In the genomic region with DNA sequence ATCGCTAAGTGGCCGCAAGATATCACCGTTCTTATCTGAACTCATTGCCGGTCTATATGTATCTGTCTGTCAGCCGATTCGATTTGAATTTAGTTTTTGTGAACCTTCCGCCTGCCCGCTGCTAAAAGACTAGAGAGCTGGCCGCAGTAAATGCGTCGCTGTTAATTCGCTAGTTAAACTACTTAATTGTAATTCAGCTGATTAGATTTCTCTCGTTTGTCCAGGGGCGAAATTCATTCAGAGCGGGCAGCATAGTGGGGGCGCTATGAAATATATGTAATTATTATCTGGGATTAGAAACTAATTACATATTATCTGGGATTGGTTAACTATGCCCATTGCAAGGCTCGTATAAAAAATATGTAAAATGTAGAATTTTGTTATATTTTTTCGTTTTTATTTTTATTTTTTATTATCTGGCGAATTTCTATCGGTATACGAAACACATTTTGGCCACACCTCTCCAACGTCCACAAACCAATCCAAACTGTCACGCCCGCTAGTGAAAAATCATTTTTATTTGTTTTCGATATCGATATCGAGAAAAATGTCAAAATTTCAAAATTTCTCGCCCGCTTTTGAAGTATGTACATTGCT, we compare ENCODE assay signal across 1 fruit fly cellular context.
TF ChIP-seq lines count a peak whose summit lies in the region.

Gene CG14615 (minus strand): TSS at position 301 of the 597 bp plus-strand sequence.
Gene tilB (plus strand): TSS at position 547 of the 597 bp plus-strand sequence.

TF ChIP-seq in whole organism, embryonic, 481 proteins besides CTCF, POLR2A, EP300 and RAD21 (continued from another document and continues in another):
- TF ChIP-seq Dfd (GFP tag; optimal IDR thresholded peaks at IDR 0.05; lab: Kevin White, UChicago) = no peak
- TF ChIP-seq cad (GFP tag; optimal IDR thresholded peaks at IDR 0.05; lab: Kevin White, UChicago) = no peak
- peak; percentile 11 for TF ChIP-seq CG9727 (GFP tag; optimal IDR thresholded peaks at IDR 0.05; lab: Kevin White, UChicago)
- no peak for TF ChIP-seq trem (tag; optimal IDR thresholded peaks at IDR 0.05; lab: Kevin White, UChicago)
- peak; percentile 33 for TF ChIP-seq zfh2 (GFP tag; optimal IDR thresholded peaks at IDR 0.05; lab: Kevin White, UChicago)
- peak; percentile 52 for TF ChIP-seq CG10543 (GFP tag; optimal IDR thresholded peaks at IDR 0.05; lab: Kevin White, UChicago)
- peak; percentile 11 for TF ChIP-seq CG2712 (tag; optimal IDR thresholded peaks at IDR 0.05; lab: Kevin White, UChicago)
- no peak for TF ChIP-seq stc (GFP tag; IDR thresholded peaks at IDR 0.05; lab: Robert Waterston, UW)
- no peak for TF ChIP-seq odd (GFP tag; optimal IDR thresholded peaks at IDR 0.05; lab: Kevin White, UChicago)
- no peak for TF ChIP-seq hb (GFP tag; IDR thresholded peaks at IDR 0.05; lab: Robert Waterston, UW; ENCODE audit: partially characterized antibody)
- TF ChIP-seq gcm (GFP tag; optimal IDR thresholded peaks at IDR 0.05; lab: Kevin White, UChicago) = no peak
- TF ChIP-seq Fer2 (tag; optimal IDR thresholded peaks at IDR 0.05; lab: Kevin White, UChicago) = peak; percentile 16
- TF ChIP-seq CG12744 (GFP tag; optimal IDR thresholded peaks at IDR 0.05; lab: Kevin White, UChicago) = no peak
- no peak for TF ChIP-seq croc (GFP tag; conservative IDR thresholded peaks at IDR 0.05; lab: Robert Waterston, UW)
- no peak for TF ChIP-seq cwo (GFP tag; optimal IDR thresholded peaks at IDR 0.05; lab: Kevin White, UChicago)
- no peak for TF ChIP-seq Max (GFP tag; optimal IDR thresholded peaks at IDR 0.05; lab: Kevin White, UChicago)
- TF ChIP-seq CG12769 (tag; optimal IDR thresholded peaks at IDR 0.05; lab: Kevin White, UChicago) = no peak
- TF ChIP-seq Ptx1 (GFP tag; IDR thresholded peaks at IDR 0.05; lab: Robert Waterston, UW) = peak; percentile 56
- TF ChIP-seq Rx (GFP tag; IDR thresholded peaks at IDR 0.05; lab: Robert Waterston, UW) = no peak
- 0 out of 2 replicates have a peak, but pooled peaks have one; percentile 19 for TF ChIP-seq E2f1 (GFP tag; IDR thresholded peaks at IDR 0.05; lab: Robert Waterston, UW)
- TF ChIP-seq CG2129 (GFP tag; IDR thresholded peaks at IDR 0.05; lab: Robert Waterston, UW; ENCODE audit: partially characterized antibody) = no peak
- TF ChIP-seq Eip74EF (GFP tag; optimal IDR thresholded peaks at IDR 0.05; lab: Kevin White, UChicago) = no peak
- TF ChIP-seq Side (GFP tag; optimal IDR thresholded peaks at IDR 0.05; lab: Kevin White, UChicago) = no peak
- peak; percentile 8 for TF ChIP-seq Fer1 (GFP tag; optimal IDR thresholded peaks at IDR 0.05; lab: Kevin White, UChicago)
- no peak for TF ChIP-seq YL-1 (GFP tag; optimal IDR thresholded peaks at IDR 0.05; lab: Kevin White, UChicago)
- peak; percentile 61 for TF ChIP-seq Meics (GFP tag; optimal IDR thresholded peaks at IDR 0.05; lab: Kevin White, UChicago)
- no peak for TF ChIP-seq Sox100B (GFP tag; optimal IDR thresholded peaks at IDR 0.05; lab: Kevin White, UChicago)
- no peak for TF ChIP-seq CG18599 (GFP tag; optimal IDR thresholded peaks at IDR 0.05; lab: Kevin White, UChicago)
- TF ChIP-seq Oaz (GFP tag; IDR thresholded peaks at IDR 0.05; lab: Robert Waterston, UW) = 0 out of 2 replicates have a peak, but pooled peaks have one; percentile 40
- no peak for TF ChIP-seq ham (GFP tag; IDR thresholded peaks at IDR 0.05; lab: Robert Waterston, UW)
- peak; percentile 80 for TF ChIP-seq row (GFP tag; IDR thresholded peaks at IDR 0.05; lab: Robert Waterston, UW)
- peak; percentile 58 for TF ChIP-seq CG32532 (GFP tag; IDR thresholded peaks at IDR 0.05; lab: Robert Waterston, UW)
- TF ChIP-seq CG4360 (GFP tag; IDR thresholded peaks at IDR 0.05; lab: Robert Waterston, UW) = no peak
- TF ChIP-seq tgo (GFP tag; IDR thresholded peaks at IDR 0.05; lab: Robert Waterston, UW) = no peak
- TF ChIP-seq CG9932 (GFP tag; IDR thresholded peaks at IDR 0.05; lab: Robert Waterston, UW) = peak; percentile 63
- TF ChIP-seq br (optimal IDR thresholded peaks at IDR 0.05; lab: Kevin White, UChicago) = no peak
- TF ChIP-seq CG9797 (GFP tag; optimal IDR thresholded peaks at IDR 0.05; lab: Kevin White, UChicago) = no peak
- peak; percentile 17 for TF ChIP-seq PHDP (tag; optimal IDR thresholded peaks at IDR 0.05; lab: Kevin White, UChicago)
- no peak for TF ChIP-seq CG4617 (GFP tag; optimal IDR thresholded peaks at IDR 0.05; lab: Kevin White, UChicago; ENCODE audit: borderline replicate concordance)
- peak; percentile 62 for TF ChIP-seq Rfx (GFP tag; IDR thresholded peaks at IDR 0.05; lab: Robert Waterston, UW)
- peak; percentile 3 for TF ChIP-seq az2 (GFP tag; optimal IDR thresholded peaks at IDR 0.05; lab: Kevin White, UChicago)
- TF ChIP-seq CG10366 (GFP tag; IDR thresholded peaks at IDR 0.05; lab: Robert Waterston, UW) = no peak
- TF ChIP-seq mirr (GFP tag; optimal IDR thresholded peaks at IDR 0.05; lab: Kevin White, UChicago) = peak; percentile 89
- 0 out of 3 replicates have a peak, but pooled peaks have one; percentile 22 for TF ChIP-seq Aef1 (GFP tag; IDR thresholded peaks at IDR 0.05; lab: Robert Waterston, UW)
- TF ChIP-seq corto (GFP tag; optimal IDR thresholded peaks at IDR 0.05; lab: Kevin White, UChicago) = no peak
- TF ChIP-seq HHEX (GFP tag; optimal IDR thresholded peaks at IDR 0.05; lab: Kevin White, UChicago) = peak; percentile 3
- peak; percentile 3 for TF ChIP-seq Xbp1 (GFP tag; optimal IDR thresholded peaks at IDR 0.05; lab: Kevin White, UChicago)
- no peak for TF ChIP-seq CG12071 (GFP tag; optimal IDR thresholded peaks at IDR 0.05; lab: Kevin White, UChicago)
- TF ChIP-seq CG9215 (GFP tag; IDR thresholded peaks at IDR 0.05; lab: Robert Waterston, UW) = no peak
- no peak for TF ChIP-seq CG12391 (tag; optimal IDR thresholded peaks at IDR 0.05; lab: Kevin White, UChicago)
- TF ChIP-seq CG2116 (GFP tag; optimal IDR thresholded peaks at IDR 0.05; lab: Kevin White, UChicago) = no peak
- TF ChIP-seq CG6175 (GFP tag; IDR thresholded peaks at IDR 0.05; lab: Robert Waterston, UW) = no peak
- no peak for TF ChIP-seq fu2 (GFP tag; optimal IDR thresholded peaks at IDR 0.05; lab: Kevin White, UChicago)
- TF ChIP-seq CG10147 (GFP tag; optimal IDR thresholded peaks at IDR 0.05; lab: Kevin White, UChicago) = no peak
- TF ChIP-seq chm (GFP tag; IDR thresholded peaks at IDR 0.05; lab: Robert Waterston, UW) = no peak
- TF ChIP-seq hth (optimal IDR thresholded peaks at IDR 0.05; lab: Kevin White, UChicago) = no peak
- no peak for TF ChIP-seq Six4 (GFP tag; optimal IDR thresholded peaks at IDR 0.05; lab: Kevin White, UChicago)
- TF ChIP-seq CG34376 (GFP tag; optimal IDR thresholded peaks at IDR 0.05; lab: Kevin White, UChicago) = peak; percentile 62
- TF ChIP-seq Nf-YB (GFP tag; optimal IDR thresholded peaks at IDR 0.05; lab: Kevin White, UChicago) = no peak
- no peak for TF ChIP-seq bbx (GFP tag; IDR thresholded peaks at IDR 0.05; lab: Robert Waterston, UW; ENCODE audit: partially characterized antibody)
- TF ChIP-seq kah (GFP tag; optimal IDR thresholded peaks at IDR 0.05; lab: Kevin White, UChicago) = no peak
- TF ChIP-seq ranshi (GFP tag; IDR thresholded peaks at IDR 0.05; lab: Robert Waterston, UW) = peak; percentile 9; the same call in 1 of the 2 replicates
- no peak for TF ChIP-seq tx (GFP tag; optimal IDR thresholded peaks at IDR 0.05; lab: Kevin White, UChicago)
- TF ChIP-seq nmo (GFP tag; optimal IDR thresholded peaks at IDR 0.05; lab: Kevin White, UChicago) = peak; percentile 22
- no peak for TF ChIP-seq Sry-δ (GFP tag; optimal IDR thresholded peaks at IDR 0.05; lab: Kevin White, UChicago)
- no peak for TF ChIP-seq Mrtf (GFP tag; IDR thresholded peaks at IDR 0.05; lab: Robert Waterston, UW)
- peak; percentile 42; the same call in 2 of the 4 replicates for TF ChIP-seq Gug (GFP tag; IDR thresholded peaks at IDR 0.05; lab: Robert Waterston, UW)
- TF ChIP-seq NC2α (GFP tag; optimal IDR thresholded peaks at IDR 0.05; lab: Kevin White, UChicago) = no peak
- TF ChIP-seq pnt (GFP tag; optimal IDR thresholded peaks at IDR 0.05; lab: Kevin White, UChicago) = no peak
- peak; percentile 25 for TF ChIP-seq ems (GFP tag; optimal IDR thresholded peaks at IDR 0.05; lab: Kevin White, UChicago)
- 0 out of 3 replicates have a peak, but pooled peaks have one; percentile 17 for TF ChIP-seq Dbx (GFP tag; IDR thresholded peaks at IDR 0.05; lab: Robert Waterston, UW)
- no peak for TF ChIP-seq Dek (tag; optimal IDR thresholded peaks at IDR 0.05; lab: Kevin White, UChicago)
- no peak for TF ChIP-seq sqz (GFP tag; optimal IDR thresholded peaks at IDR 0.05; lab: Kevin White, UChicago)
- no peak for TF ChIP-seq CG11085 (GFP tag; IDR thresholded peaks at IDR 0.05; lab: Robert Waterston, UW)
- TF ChIP-seq yki (optimal IDR thresholded peaks at IDR 0.05; lab: Kevin White, UChicago) = no peak
- no peak for TF ChIP-seq Hey (tag; optimal IDR thresholded peaks at IDR 0.05; lab: Kevin White, UChicago)
- TF ChIP-seq CG6654 (GFP tag; optimal IDR thresholded peaks at IDR 0.05; lab: Kevin White, UChicago) = no peak
- no peak for TF ChIP-seq CG3065 (GFP tag; optimal IDR thresholded peaks at IDR 0.05; lab: Kevin White, UChicago)
- no peak for TF ChIP-seq CG15696 (tag; optimal IDR thresholded peaks at IDR 0.05; lab: Kevin White, UChicago)
- peak; percentile 69 for TF ChIP-seq slbo (GFP tag; IDR thresholded peaks at IDR 0.05; lab: Robert Waterston, UW)
- peak; percentile 35 for TF ChIP-seq CG15514 (GFP tag; optimal IDR thresholded peaks at IDR 0.05; lab: Kevin White, UChicago)
- TF ChIP-seq crp (GFP tag; optimal IDR thresholded peaks at IDR 0.05; lab: Kevin White, UChicago) = no peak
- no peak for TF ChIP-seq unc-4 (GFP tag; IDR thresholded peaks at IDR 0.05; lab: Robert Waterston, UW; ENCODE audit: partially characterized antibody)
- peak; percentile 61 for TF ChIP-seq grn (GFP tag; optimal IDR thresholded peaks at IDR 0.05; lab: Kevin White, UChicago)
- TF ChIP-seq Hmx (GFP tag; optimal IDR thresholded peaks at IDR 0.05; lab: Kevin White, UChicago) = no peak
- TF ChIP-seq fd3F (GFP tag; optimal IDR thresholded peaks at IDR 0.05; lab: Kevin White, UChicago) = peak; percentile 8
- TF ChIP-seq CG4424 (GFP tag; optimal IDR thresholded peaks at IDR 0.05; lab: Kevin White, UChicago) = no peak
- peak; percentile 4 for TF ChIP-seq CG12104 (GFP tag; optimal IDR thresholded peaks at IDR 0.05; lab: Kevin White, UChicago)
- TF ChIP-seq caup (GFP tag; optimal IDR thresholded peaks at IDR 0.05; lab: Kevin White, UChicago; ENCODE audit: severe bottlenecking) = no peak
- TF ChIP-seq CG11398 (GFP tag; optimal IDR thresholded peaks at IDR 0.05; lab: Kevin White, UChicago) = no peak
- TF ChIP-seq CG14014 (GFP tag; IDR thresholded peaks at IDR 0.05; lab: Robert Waterston, UW) = peak; percentile 30; the same call in 1 of the 2 replicates
- TF ChIP-seq jumu (GFP tag; optimal IDR thresholded peaks at IDR 0.05; lab: Kevin White, UChicago) = no peak
- TF ChIP-seq Usf (GFP tag; optimal IDR thresholded peaks at IDR 0.05; lab: Kevin White, UChicago) = no peak
- no peak for TF ChIP-seq Dad (GFP tag; optimal IDR thresholded peaks at IDR 0.05; lab: Kevin White, UChicago)
- no peak for TF ChIP-seq CG16779 (GFP tag; IDR thresholded peaks at IDR 0.05; lab: Robert Waterston, UW)
- no peak for TF ChIP-seq sna (GFP tag; IDR thresholded peaks at IDR 0.05; lab: Robert Waterston, UW; ENCODE audit: partially characterized antibody)
- TF ChIP-seq CG30403 (GFP tag; optimal IDR thresholded peaks at IDR 0.05; lab: Kevin White, UChicago) = peak; percentile 41
- peak; percentile 16 for TF ChIP-seq CG12155 (GFP tag; optimal IDR thresholded peaks at IDR 0.05; lab: Kevin White, UChicago)
- TF ChIP-seq mam (GFP tag; optimal IDR thresholded peaks at IDR 0.05; lab: Kevin White, UChicago) = peak; percentile 43
- peak; percentile 57 for TF ChIP-seq lilli (GFP tag; optimal IDR thresholded peaks at IDR 0.05; lab: Kevin White, UChicago)
- no peak for TF ChIP-seq Scr (GFP tag; IDR thresholded peaks at IDR 0.05; lab: Robert Waterston, UW; ENCODE audit: partially characterized antibody)
- TF ChIP-seq CG6254 (GFP tag; optimal IDR thresholded peaks at IDR 0.05; lab: Kevin White, UChicago) = no peak
- TF ChIP-seq CG2202 (tag; optimal IDR thresholded peaks at IDR 0.05; lab: Kevin White, UChicago) = no peak
- TF ChIP-seq CG4404 (GFP tag; IDR thresholded peaks at IDR 0.05; lab: Robert Waterston, UW) = 0 out of 2 replicates have a peak, but pooled peaks have one; percentile 34
- no peak for TF ChIP-seq sr (GFP tag; IDR thresholded peaks at IDR 0.05; lab: Robert Waterston, UW)
- no peak for TF ChIP-seq CG18011 (GFP tag; optimal IDR thresholded peaks at IDR 0.05; lab: Kevin White, UChicago)
- peak; percentile 42 for TF ChIP-seq NfI (GFP tag; optimal IDR thresholded peaks at IDR 0.05; lab: Kevin White, UChicago)
- peak; percentile 59 for TF ChIP-seq CG3281 (GFP tag; optimal IDR thresholded peaks at IDR 0.05; lab: Kevin White, UChicago)
- TF ChIP-seq Sin3A (optimal IDR thresholded peaks at IDR 0.05; lab: Kevin White, UChicago) = no peak
- no peak for TF ChIP-seq pfk (GFP tag; optimal IDR thresholded peaks at IDR 0.05; lab: Kevin White, UChicago)
- no peak for TF ChIP-seq CG7839 (tag; optimal IDR thresholded peaks at IDR 0.05; lab: Kevin White, UChicago)
- no peak for TF ChIP-seq CG34422 (GFP tag; IDR thresholded peaks at IDR 0.05; lab: Robert Waterston, UW)
- no peak for TF ChIP-seq CG7963 (GFP tag; IDR thresholded peaks at IDR 0.05; lab: Robert Waterston, UW; ENCODE audit: partially characterized antibody)
- TF ChIP-seq CG11456 (GFP tag; IDR thresholded peaks at IDR 0.05; lab: Robert Waterston, UW) = 0 out of 3 replicates have a peak, but pooled peaks have one; percentile 15
- peak; percentile 31; the same call in 1 of the 2 replicates for TF ChIP-seq CG3847 (GFP tag; IDR thresholded peaks at IDR 0.05; lab: Robert Waterston, UW)
- no peak for TF ChIP-seq BtbVII (GFP tag; optimal IDR thresholded peaks at IDR 0.05; lab: Kevin White, UChicago)
- no peak for TF ChIP-seq CG30431 (GFP tag; optimal IDR thresholded peaks at IDR 0.05; lab: Kevin White, UChicago)
- no peak for TF ChIP-seq eyg (GFP tag; optimal IDR thresholded peaks at IDR 0.05; lab: Kevin White, UChicago)
- TF ChIP-seq Pdp1 (GFP tag; optimal IDR thresholded peaks at IDR 0.05; lab: Kevin White, UChicago) = peak in 1 of 2 experiments; percentile 21
- TF ChIP-seq CG13296 (GFP tag; optimal IDR thresholded peaks at IDR 0.05; lab: Kevin White, UChicago) = peak; percentile 41
- no peak for TF ChIP-seq ato (GFP tag; IDR thresholded peaks at IDR 0.05; lab: Robert Waterston, UW; ENCODE audit: partially characterized antibody)
- TF ChIP-seq h (optimal IDR thresholded peaks at IDR 0.05; lab: Kevin White, UChicago) = no peak
- TF ChIP-seq CG13424 (tag; optimal IDR thresholded peaks at IDR 0.05; lab: Kevin White, UChicago) = peak; percentile 20
- TF ChIP-seq B-H1 (GFP tag; IDR thresholded peaks at IDR 0.05; lab: Robert Waterston, UW) = no peak
- no peak for TF ChIP-seq CG6765 (GFP tag; optimal IDR thresholded peaks at IDR 0.05; lab: Kevin White, UChicago)
